Worm (Caenorhabditis elegans): Measurements from ENCODE around the gene B0273.115.

DNA sequence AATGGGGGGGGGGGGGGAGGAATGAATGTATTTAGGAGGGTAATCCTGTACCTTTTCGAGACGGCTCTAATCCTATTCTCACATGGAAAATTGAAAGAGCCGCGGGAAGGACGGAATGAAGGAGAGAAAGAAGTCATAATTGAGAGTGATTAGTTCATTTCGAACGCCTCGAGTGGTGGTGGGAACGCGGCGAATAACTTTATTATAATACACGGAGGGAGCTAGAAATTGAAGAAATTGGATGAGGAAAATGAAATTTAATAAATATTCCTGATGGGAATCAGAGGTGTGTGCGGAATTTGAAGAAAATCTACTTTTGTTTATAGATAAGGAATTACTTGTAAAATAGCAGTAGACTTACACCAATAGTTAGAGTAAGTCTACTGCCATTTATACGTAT is 42.6 kb upstream of the B0273.115 start:
- TF ChIP-seq hlh-8 (tag; optimal IDR thresholded peaks at IDR 0.05), result no peak
- peak; percentile 88 for TF ChIP-seq unc-42 (tag; optimal IDR thresholded peaks at IDR 0.05)

All from whole organism, late embryonic.